Fruit fly (Drosophila melanogaster) whole organism, pupa: ENCODE data around the gene AdipoR.
A peak's percentile ranks its signal among the peaks of the same experiment; 100 is the strongest.

Source experiments
- CG10348 ChIP-seq: fragments of 200-800 bp; sonication (Bioruptor generic); IDR thresholded peaks from 2 replicates; pipeline ENCODE4 v1.3.6; 2022; ENCODE audit warnings: missing biosample characterization, missing genetic modification characterization
- CG12605 ChIP-seq: fragments of 200-800 bp; sonication (Bioruptor generic); IDR thresholded peaks from 2 replicates; pipeline ENCODE4 v1.3.6; 2022; ENCODE audit warnings: missing biosample characterization, missing genetic modification characterization
- CG13204 ChIP-seq: fragments of 200-800 bp; sonication (Bioruptor generic); optimal IDR thresholded peaks from 2 replicates; lab custom pipeline; 2018; ENCODE audit warnings: missing biosample characterization, mild to moderate bottlenecking, missing genetic modification characterization, moderate library complexity
- CG14655 ChIP-seq: fragments of 200-800 bp; sonication (Bioruptor generic); optimal IDR thresholded peaks from 3 replicates; lab custom pipeline; 2017; ENCODE audit warnings: mild to moderate bottlenecking, missing biosample characterization, missing genetic modification reagents, missing genetic modification characterization
- CG15710 ChIP-seq: fragments of 200-800 bp; sonication (Bioruptor generic); optimal IDR thresholded peaks from 2 replicates; lab custom pipeline; 2018; ENCODE audit warnings: missing biosample characterization, mild to moderate bottlenecking, missing genetic modification characterization, moderate library complexity
- CG17806 ChIP-seq: fragments of 200-800 bp; sonication (Bioruptor generic); optimal IDR thresholded peaks from 2 replicates; lab custom pipeline; 2018; ENCODE audit warnings: missing biosample characterization, mild to moderate bottlenecking, missing genetic modification characterization, moderate library complexity
- CG32121 ChIP-seq: fragments of 200-800 bp; sonication (Bioruptor generic); IDR thresholded peaks from 2 replicates; pipeline ENCODE4 v1.3.6; 2022; ENCODE audit warnings: missing biosample characterization, missing genetic modification characterization
- CG34367 ChIP-seq: fragments of 200-800 bp; sonication (Bioruptor generic); optimal IDR thresholded peaks from 2 replicates; lab custom pipeline; 2018; ENCODE audit warnings: missing biosample characterization, mild to moderate bottlenecking, missing genetic modification characterization
- CG4496 ChIP-seq: fragments of 200-800 bp; sonication (Bioruptor generic); IDR thresholded peaks from 3 replicates; pipeline ENCODE4 v1.3.6; 2022; ENCODE audit warnings: missing biosample characterization, missing genetic modification characterization
- CG8159 ChIP-seq: fragments of 200-800 bp; sonication (Bioruptor generic); optimal IDR thresholded peaks from 3 replicates; lab custom pipeline; 2018; ENCODE audit warnings: missing biosample characterization, mild to moderate bottlenecking, missing genetic modification characterization, moderate library complexity
- CG8301 ChIP-seq: fragments of 200-800 bp; sonication (Bioruptor generic); optimal IDR thresholded peaks from 2 replicates; lab custom pipeline; 2018; ENCODE audit warnings: missing biosample characterization, mild to moderate bottlenecking, missing genetic modification characterization
- CG9948 ChIP-seq: fragments of 200-800 bp; sonication (Bioruptor generic); optimal IDR thresholded peaks from 2 replicates; lab custom pipeline; 2018; ENCODE audit warnings: missing biosample characterization, mild to moderate bottlenecking, missing genetic modification characterization, moderate library complexity
- D1 ChIP-seq: fragments of 200-800 bp; sonication (Bioruptor generic); optimal IDR thresholded peaks from 2 replicates; lab custom pipeline; 2018; ENCODE audit warnings: missing biosample characterization, mild to moderate bottlenecking, missing genetic modification characterization, moderate library complexity
- EcR ChIP-seq: fragments of 200-800 bp; sonication (Bioruptor generic); optimal IDR thresholded peaks from 3 replicates; lab custom pipeline; 2019; ENCODE audit warnings: missing biosample characterization, missing genetic modification characterization, mild to moderate bottlenecking, moderate library complexity, missing genetic modification reagents
- Ets98B ChIP-seq: fragments of 200-800 bp; sonication (Bioruptor generic); IDR thresholded peaks from 2 replicates; pipeline ENCODE4 v1.3.6; 2022; ENCODE audit warnings: missing biosample characterization, missing genetic modification characterization
- Pif1A ChIP-seq: fragments of 200-800 bp; sonication (Bioruptor generic); optimal IDR thresholded peaks from 3 replicates; lab custom pipeline; 2016; ENCODE audit warnings: missing biosample characterization, missing genetic modification characterization
- Pif1B ChIP-seq: fragments of 200-800 bp; sonication (Bioruptor generic); optimal IDR thresholded peaks from 3 replicates; lab custom pipeline; 2016; ENCODE audit warnings: missing biosample characterization, missing genetic modification characterization
- Snoo ChIP-seq: fragments of 200-800 bp; sonication (Bioruptor generic); optimal IDR thresholded peaks from 3 replicates; lab custom pipeline; 2017; ENCODE audit warnings: missing biosample characterization, mild to moderate bottlenecking, missing genetic modification characterization, inconsistent platforms
- fd96Ca ChIP-seq: fragments of 200-800 bp; sonication (Bioruptor generic); IDR thresholded peaks from 3 replicates; pipeline ENCODE4 v1.3.6; 2022; ENCODE audit warnings: missing biosample characterization, missing genetic modification characterization
- gl ChIP-seq: fragments of 200-800 bp; sonication (Bioruptor generic); optimal IDR thresholded peaks from 2 replicates; lab custom pipeline; 2018; ENCODE audit warnings: missing biosample characterization, mild to moderate bottlenecking, missing genetic modification characterization
- rn ChIP-seq: fragments of 200-800 bp; sonication (Bioruptor generic); IDR thresholded peaks from 2 replicates; pipeline ENCODE4 v1.3.6; 2022; ENCODE audit warnings: missing biosample characterization, missing genetic modification characterization

The AdipoR gene

DNA sequence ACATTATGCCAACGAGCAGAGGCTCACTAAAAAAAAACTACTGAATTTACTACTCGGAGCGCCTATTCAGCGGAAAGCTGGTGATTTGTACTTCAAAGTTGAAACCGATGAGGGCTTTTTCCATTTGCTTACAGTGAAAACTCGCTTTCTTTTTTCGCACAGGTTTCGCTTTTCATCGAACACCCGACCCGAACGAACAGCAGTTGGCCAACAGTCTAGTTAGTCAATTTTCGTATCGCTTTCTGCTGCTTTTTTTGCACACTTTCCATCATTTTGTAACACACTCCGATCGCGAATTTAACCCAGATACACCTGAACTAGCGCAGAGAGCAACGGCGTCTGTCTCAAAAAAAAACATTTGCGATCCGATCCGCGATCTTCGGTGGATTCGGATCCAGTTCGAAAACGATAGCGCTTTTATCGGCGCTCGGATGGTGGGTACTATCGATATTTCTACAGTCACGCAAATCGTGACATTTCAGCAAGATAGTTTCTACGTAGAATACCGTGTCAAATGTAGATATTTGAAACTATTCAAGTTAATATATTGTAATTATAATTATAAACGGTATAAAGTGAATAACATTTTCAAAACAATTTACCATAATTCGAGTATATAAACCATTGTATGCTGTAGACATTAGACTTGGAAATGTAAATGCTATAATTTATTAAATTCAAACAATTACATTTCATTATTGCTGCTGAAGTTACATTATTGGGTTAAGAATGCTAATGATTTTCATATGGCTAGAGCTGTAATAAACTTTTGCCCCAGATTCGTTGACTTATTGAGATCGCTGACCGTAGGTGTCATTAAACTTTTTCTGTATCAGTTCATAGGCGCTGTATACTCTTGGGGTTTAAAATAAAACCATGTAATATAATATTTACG is 19.1 kb downstream of the AdipoR start, which contains the start of gene CG5346:
CG5346 (minus strand) TSS at position 400 of the 895 bp plus-strand sequence.
- TF ChIP-seq CG17806 (tag; lab: Kevin White, UChicago) (no peak), CG4496 (no peak; the same call in 2 of the 3 replicates), rn (GFP tag; lab: Robert Waterston, UW) (no peak), CG9948 (tag; lab: Kevin White, UChicago) (no peak), Pif1A (GFP tag; lab: Kevin White, UChicago) (no peak), EcR (peak; percentile 89), Snoo (tag; lab: Kevin White, UChicago) (no peak), CG12605 (peak; percentile 57), fd96Ca (GFP tag; lab: Robert Waterston, UW) (peak; percentile 49; the same call in 1 of the 3 replicates), CG34367 (tag; lab: Kevin White, UChicago) (no peak), CG14655 (peak; percentile 9), CG8301 (tag; lab: Kevin White, UChicago) (peak; percentile 26), Ets98B (GFP tag; lab: Robert Waterston, UW) (peak; percentile 61), CG13204 (GFP tag; lab: Kevin White, UChicago) (no peak)

DNA sequence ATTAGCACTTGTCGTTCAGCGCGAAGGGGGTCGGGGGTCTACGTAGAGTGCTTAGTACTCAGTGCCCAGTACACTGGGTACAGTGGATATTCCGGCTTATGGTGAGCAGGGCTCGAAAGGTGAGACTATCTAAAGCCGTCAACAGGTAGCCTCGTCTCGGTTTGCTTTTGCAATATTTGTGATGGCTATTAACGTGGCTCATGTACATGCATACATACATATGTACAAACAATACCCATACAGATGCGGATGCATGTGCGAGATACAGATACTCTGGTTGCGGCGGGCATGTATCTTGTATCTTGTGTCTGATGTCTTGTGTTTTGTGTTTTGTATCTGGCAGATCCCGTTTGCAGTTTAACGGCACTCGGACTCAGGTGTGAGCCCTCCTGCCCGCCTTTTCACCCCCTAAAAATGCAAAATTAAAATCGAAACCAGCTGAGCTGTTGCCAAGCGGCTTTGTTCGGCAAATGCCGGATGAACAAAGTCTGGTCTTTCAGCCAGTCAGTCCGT is 20.0 kb downstream of the AdipoR start:
- TF ChIP-seq CG13204 (GFP tag; lab: Kevin White, UChicago) (no peak), CG14655 (no peak), CG10348 (no peak), CG32121 (GFP tag; lab: Robert Waterston, UW) (no peak), gl (tag; lab: Kevin White, UChicago) (no peak), D1 (tag; lab: Kevin White, UChicago) (no peak), Snoo (tag; lab: Kevin White, UChicago) (peak; percentile 3), fd96Ca (GFP tag; lab: Robert Waterston, UW) (no peak), CG4496 (no peak; the same call in 2 of the 3 replicates), CG9948 (tag; lab: Kevin White, UChicago) (no peak), EcR (peak; percentile 55)

DNA sequence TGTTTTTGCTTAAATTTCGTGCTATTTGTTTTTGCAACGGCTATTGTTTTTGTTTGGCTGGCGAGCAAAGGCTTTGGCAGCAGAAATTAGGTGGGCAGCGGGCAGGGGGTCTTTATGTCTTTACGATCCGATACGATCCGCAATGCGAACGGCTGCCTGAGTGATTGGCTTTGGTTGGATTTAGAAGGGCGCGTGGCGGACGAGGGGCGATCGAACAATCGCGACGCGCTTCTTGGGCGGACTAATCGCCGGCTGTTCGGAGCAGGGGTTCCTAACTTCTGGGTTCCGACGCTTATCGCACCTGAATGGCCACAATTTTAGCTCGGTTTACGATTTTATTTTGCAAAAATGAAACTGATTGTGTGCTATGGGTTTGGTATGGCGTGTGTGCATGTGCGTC is 20.5 kb downstream of the AdipoR start:
- TF ChIP-seq CG32121 (GFP tag; lab: Robert Waterston, UW) = peak; percentile 30; the same call in 1 of the 2 replicates
- TF ChIP-seq CG10348 = no peak

DNA sequence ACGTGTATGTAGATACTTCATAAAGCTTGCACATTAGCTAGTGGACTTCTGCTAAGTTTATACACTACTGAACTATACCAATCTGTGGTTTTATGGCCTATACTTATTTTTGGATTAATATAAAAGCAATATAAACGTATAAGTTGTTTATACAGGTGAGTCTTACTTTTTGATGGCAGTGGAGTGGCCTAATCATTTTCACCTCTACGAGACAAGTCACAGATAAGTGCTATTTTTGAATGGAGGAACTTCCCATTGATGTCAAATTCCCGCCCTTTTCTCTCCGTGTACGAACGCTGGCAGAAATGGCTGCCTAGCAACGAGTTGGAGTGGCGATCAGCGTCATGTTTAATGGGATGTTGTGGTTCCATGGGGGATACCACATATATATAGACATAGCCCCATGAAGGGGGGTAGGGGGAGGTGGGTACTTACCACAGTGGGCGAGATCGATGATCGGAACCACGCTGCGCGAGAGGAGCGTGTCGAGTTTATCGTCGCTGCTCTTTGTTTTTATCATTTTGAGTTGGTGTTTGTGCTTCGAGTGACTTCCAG is 21.2 kb downstream of the AdipoR start:
- no peak for TF ChIP-seq Ets98B (GFP tag; lab: Robert Waterston, UW)
- TF ChIP-seq fd96Ca (GFP tag; lab: Robert Waterston, UW) = peak; percentile 48; the same call in 2 of the 3 replicates
- peak; percentile 37 for TF ChIP-seq CG15710 (tag; lab: Kevin White, UChicago)
- peak; percentile 16 for TF ChIP-seq gl (tag; lab: Kevin White, UChicago)
- peak; percentile 13 for TF ChIP-seq Pif1A (GFP tag; lab: Kevin White, UChicago)
- TF ChIP-seq CG17806 (tag; lab: Kevin White, UChicago) = peak; percentile 8
- TF ChIP-seq CG14655 = peak; percentile 52
- no peak for TF ChIP-seq CG4496
- TF ChIP-seq CG8159 = peak; percentile 44
- no peak for TF ChIP-seq D1 (tag; lab: Kevin White, UChicago)
- no peak for TF ChIP-seq Snoo (tag; lab: Kevin White, UChicago)
- no peak for TF ChIP-seq CG10348
- TF ChIP-seq CG13204 (GFP tag; lab: Kevin White, UChicago) = peak; percentile 44
- peak; percentile 25 for TF ChIP-seq CG8301 (tag; lab: Kevin White, UChicago)
- TF ChIP-seq CG9948 (tag; lab: Kevin White, UChicago) = no peak
- TF ChIP-seq CG32121 (GFP tag; lab: Robert Waterston, UW) = peak; percentile 32; the same call in 1 of the 2 replicates
- no peak for TF ChIP-seq CG34367 (tag; lab: Kevin White, UChicago)
- TF ChIP-seq CG12605 = no peak
- no peak for TF ChIP-seq rn (GFP tag; lab: Robert Waterston, UW)
- TF ChIP-seq EcR = peak; percentile 90
- no peak for TF ChIP-seq Pif1B

DNA sequence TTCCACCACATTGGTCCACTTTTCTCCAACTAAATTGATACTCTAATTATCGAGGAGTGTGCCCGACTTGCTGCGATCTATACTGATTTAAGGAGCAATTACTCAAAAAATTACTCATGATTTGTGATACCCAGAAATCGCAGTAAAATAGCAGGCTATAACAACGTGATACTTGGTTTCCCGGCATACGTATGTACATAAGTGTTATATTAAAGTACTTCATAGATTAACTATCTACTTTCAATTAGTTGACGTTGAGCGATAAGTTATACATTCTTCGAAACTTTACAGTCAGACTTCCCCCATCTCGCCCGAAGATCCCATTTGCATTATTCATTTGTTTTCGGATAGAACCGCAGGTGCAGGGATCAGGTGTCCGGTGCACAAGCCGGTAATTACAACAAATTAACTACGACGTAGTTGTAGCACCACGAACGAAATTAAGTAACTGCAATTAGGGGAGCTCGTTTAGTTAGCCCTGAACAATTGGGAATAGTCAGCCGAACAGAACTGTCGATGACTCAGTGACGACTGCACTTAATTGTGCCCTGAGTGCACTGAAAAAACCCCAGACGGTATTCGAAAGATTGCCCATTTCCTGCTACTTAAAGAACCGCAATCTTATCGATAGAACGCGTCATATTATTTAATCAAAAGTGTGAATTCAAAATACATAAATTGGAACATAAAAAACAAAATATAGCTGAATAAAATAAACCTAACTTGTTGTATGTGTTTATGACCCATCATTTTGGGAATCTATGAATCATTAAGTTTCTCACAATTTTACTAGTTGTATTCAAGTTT is 21.9 kb downstream of the AdipoR start:
- no peak for TF ChIP-seq CG10348
- peak; percentile 12 for TF ChIP-seq D1 (tag; lab: Kevin White, UChicago)
- TF ChIP-seq CG12605 = no peak
- TF ChIP-seq Pif1A (GFP tag; lab: Kevin White, UChicago) = peak; percentile 58
- no peak for TF ChIP-seq CG8159
- TF ChIP-seq, all 21 proteins: peak for 2
